Fruit fly (Drosophila melanogaster) whole organism, adult: ENCODE data around the gene CG9853.
A peak's percentile ranks its signal among the peaks of the same experiment; 100 is the strongest.

Experiments used
- CG11617 ChIP-seq: fragments of 200-800 bp; sonication (Bioruptor generic); optimal IDR thresholded peaks from 2 replicates; lab custom pipeline; 2017; ENCODE audit warnings: mild to moderate bottlenecking, missing biosample characterization, missing genetic modification reagents, missing genetic modification characterization
- CG12768 ChIP-seq: fragments of 200-800 bp; sonication (Bioruptor generic); optimal IDR thresholded peaks from 2 replicates; lab custom pipeline; 2017; ENCODE audit warnings: missing biosample characterization, missing genetic modification characterization, mild to moderate bottlenecking, moderate library complexity, missing genetic modification reagents
- CG14711 ChIP-seq: fragments of 200-800 bp; sonication (Bioruptor generic); optimal IDR thresholded peaks from 2 replicates; lab custom pipeline; 2018; ENCODE audit warnings: missing biosample characterization, mild to moderate bottlenecking, missing genetic modification characterization, moderate library complexity
- CG1620 ChIP-seq: fragments of 200-800 bp; sonication (Bioruptor generic); optimal IDR thresholded peaks from 2 replicates; lab custom pipeline; 2016; ENCODE audit warnings: missing biosample characterization, missing genetic modification characterization
- CG33017 ChIP-seq: fragments of 200-800 bp; sonication (Bioruptor generic); optimal IDR thresholded peaks from 2 replicates; lab custom pipeline; 2018; ENCODE audit warnings: missing biosample characterization, mild to moderate bottlenecking, missing genetic modification characterization, moderate library complexity
- CG5204 ChIP-seq: fragments of 200-800 bp; sonication (Bioruptor generic); optimal IDR thresholded peaks from 2 replicates; lab custom pipeline; 2016; ENCODE audit warnings: missing biosample characterization, missing genetic modification characterization
- CG7045 ChIP-seq: fragments of 200-800 bp; sonication (Bioruptor generic); optimal IDR thresholded peaks from 2 replicates; lab custom pipeline; 2017; ENCODE audit warnings: missing biosample characterization, mild to moderate bottlenecking, missing genetic modification characterization
- CG7101 ChIP-seq: fragments of 200-800 bp; sonication (Bioruptor generic); optimal IDR thresholded peaks from 2 replicates; lab custom pipeline; 2018; ENCODE audit warnings: missing biosample characterization, mild to moderate bottlenecking, missing genetic modification characterization, moderate library complexity
- Clk ChIP-seq: fragments of 200-800 bp; sonication (Bioruptor generic); optimal IDR thresholded peaks from 2 replicates; lab custom pipeline; 2017; ENCODE audit warnings: missing biosample characterization, missing genetic modification characterization
- Crg-1 ChIP-seq: fragments of 200-800 bp; sonication (Bioruptor generic); optimal IDR thresholded peaks from 2 replicates; lab custom pipeline; 2016; ENCODE audit warnings: missing biosample characterization, missing genetic modification characterization
- Hr96 ChIP-seq: fragments of 200-800 bp; sonication (Bioruptor generic); optimal IDR thresholded peaks from 2 replicates; lab custom pipeline; 2016; ENCODE audit warnings: missing biosample characterization, missing genetic modification characterization
- Mnt ChIP-seq: fragments of 200-800 bp; sonication (Bioruptor generic); optimal IDR thresholded peaks from 2 replicates; lab custom pipeline; 2016; ENCODE audit warnings: missing biosample characterization, mild to moderate bottlenecking, missing genetic modification characterization
- bab1 ChIP-seq: fragments of 200-800 bp; sonication (Bioruptor generic); optimal IDR thresholded peaks from 3 replicates; lab custom pipeline; 2019; ENCODE audit warnings: missing biosample characterization, mild to moderate bottlenecking, missing genetic modification characterization, moderate library complexity
- cic ChIP-seq: fragments of 200-800 bp; sonication (Bioruptor generic); optimal IDR thresholded peaks from 2 replicates; lab custom pipeline; 2017; ENCODE audit warnings: missing biosample characterization, mild to moderate bottlenecking, missing genetic modification characterization, moderate library complexity
- cnc ChIP-seq, 2 experiments: fragments of >200 bp; optimal IDR thresholded peaks; 2 replicates each; lab custom pipeline; 2017
- kay ChIP-seq: fragments of 200-800 bp; sonication (Bioruptor generic); peaks from one replicate; lab custom pipeline; 2016; ENCODE audit warnings: missing biosample characterization, missing genetic modification characterization, borderline replicate concordance
- ovo ChIP-seq: fragments of 200-800 bp; sonication (Bioruptor generic); optimal IDR thresholded peaks from 2 replicates; lab custom pipeline; 2016; ENCODE audit warnings: missing biosample characterization, missing genetic modification characterization
- pad ChIP-seq: fragments of 200-800 bp; sonication (Bioruptor generic); optimal IDR thresholded peaks from 3 replicates; lab custom pipeline; 2017; ENCODE audit warnings: missing biosample characterization, missing genetic modification characterization, mild to moderate bottlenecking, moderate library complexity, missing genetic modification reagents
- tj ChIP-seq: fragments of 200-800 bp; sonication (Bioruptor generic); optimal IDR thresholded peaks from 3 replicates; lab custom pipeline; 2017; ENCODE audit warnings: missing biosample characterization, mild to moderate bottlenecking, missing genetic modification characterization, moderate library complexity
- toe ChIP-seq: fragments of 200-800 bp; sonication (Bioruptor generic); optimal IDR thresholded peaks from 2 replicates; lab custom pipeline; 2016; ENCODE audit warnings: missing biosample characterization, missing genetic modification characterization

Gene CG9853

DNA sequence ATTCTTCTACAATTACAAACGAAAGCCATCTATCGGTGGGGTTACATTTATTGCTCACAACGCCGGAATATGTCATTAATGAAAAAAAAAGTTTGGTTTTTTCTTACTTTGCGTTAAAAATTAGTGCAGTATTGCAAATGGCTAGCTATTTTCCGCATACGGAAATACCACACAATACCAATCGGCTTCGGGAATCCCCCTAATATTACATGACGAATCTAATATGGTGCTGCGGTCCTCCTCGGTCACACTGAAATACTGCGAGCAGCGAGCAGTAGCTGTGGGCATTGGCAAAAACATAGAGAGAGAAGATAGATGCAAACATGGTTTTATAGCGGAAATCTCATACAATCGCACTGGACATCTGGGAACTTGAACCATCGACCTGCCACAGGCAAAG, 14.3 kb downstream of the CG9853 start, which contains the start of gene tub:
Gene tub, plus strand, starts transcription at position 253 of the 400 bp plus-strand sequence.
- TF ChIP-seq Mnt (GFP tag; lab: Kevin White, UChicago) = peak; percentile 62
- peak; percentile 37 for TF ChIP-seq bab1 (GFP tag; lab: Kevin White, UChicago)
- no peak for TF ChIP-seq Hr96 (GFP tag; lab: Kevin White, UChicago)
- TF ChIP-seq Clk (GFP tag; lab: Kevin White, UChicago) = no peak
- peak; percentile 21 for TF ChIP-seq CG11617 (GFP tag; lab: Kevin White, UChicago)
- peak; percentile 39 for TF ChIP-seq pad
- peak; percentile 27 for TF ChIP-seq cic (GFP tag; lab: Kevin White, UChicago)
- no peak for TF ChIP-seq CG5204 (GFP tag; lab: Kevin White, UChicago)
- TF ChIP-seq CG7045 (GFP tag; lab: Kevin White, UChicago) = peak; percentile 39
- TF ChIP-seq tj (GFP tag; lab: Kevin White, UChicago) = peak; percentile 41
- no peak for TF ChIP-seq CG33017 (tag; lab: Kevin White, UChicago)
- TF ChIP-seq CG12768 = peak; percentile 23
- no peak for TF ChIP-seq toe
- no peak for TF ChIP-seq kay (GFP tag; lab: Kevin White, UChicago)
- no peak for TF ChIP-seq cnc (optimal IDR thresholded peaks at IDR 0.05; lab: Kevin White, UChicago)
- peak; percentile 12 for TF ChIP-seq CG7101 (tag; lab: Kevin White, UChicago)
- peak; percentile 19 for TF ChIP-seq ovo (GFP tag; lab: Kevin White, UChicago)
- peak; percentile 24 for TF ChIP-seq CG1620 (GFP tag; lab: Kevin White, UChicago)
- TF ChIP-seq Crg-1 (GFP tag; lab: Kevin White, UChicago) = no peak
- peak; percentile 8 for TF ChIP-seq CG14711 (tag; lab: Kevin White, UChicago)

- TF ChIP-seq CG1620 (GFP tag; lab: Kevin White, UChicago) (no peak), cnc (optimal IDR thresholded peaks at IDR 0.05; lab: Kevin White, UChicago) (no peak), CG11617 (GFP tag; lab: Kevin White, UChicago) (no peak), CG7101 (tag; lab: Kevin White, UChicago) (no peak), CG7045 (GFP tag; lab: Kevin White, UChicago) (no peak), Mnt (GFP tag; lab: Kevin White, UChicago) (no peak), Hr96 (GFP tag; lab: Kevin White, UChicago) (no peak), CG12768 (no peak), kay (GFP tag; lab: Kevin White, UChicago) (no peak), tj (GFP tag; lab: Kevin White, UChicago) (no peak)
These were observed 19.7 kb downstream of the CG9853 start for dm6 chr3R:4382165-4382564.

dm6 chr3R:4381079-4381919, 20.5 kb downstream of the CG9853 start, which contains the start of gene Cont:
TSS of gene Cont (plus strand) at chr3R:4381306.
- TF ChIP-seq CG12768 = no peak
- TF ChIP-seq Clk (GFP tag; lab: Kevin White, UChicago) = no peak
- TF ChIP-seq Hr96 (GFP tag; lab: Kevin White, UChicago) = no peak
- TF ChIP-seq CG33017 (tag; lab: Kevin White, UChicago) = no peak
- no peak for TF ChIP-seq toe
- TF ChIP-seq CG7045 (GFP tag; lab: Kevin White, UChicago) = no peak
- TF ChIP-seq CG11617 (GFP tag; lab: Kevin White, UChicago) = peak; percentile 15
- no peak for TF ChIP-seq ovo (GFP tag; lab: Kevin White, UChicago)
- TF ChIP-seq pad = no peak
- TF ChIP-seq CG14711 (tag; lab: Kevin White, UChicago) = no peak
- peak; percentile 8 for TF ChIP-seq cic (GFP tag; lab: Kevin White, UChicago)
- peak; percentile 30 for TF ChIP-seq CG7101 (tag; lab: Kevin White, UChicago)
- TF ChIP-seq Crg-1 (GFP tag; lab: Kevin White, UChicago) = peak; percentile 26
- TF ChIP-seq kay (GFP tag; lab: Kevin White, UChicago) = no peak
- TF ChIP-seq bab1 (GFP tag; lab: Kevin White, UChicago) = peak; percentile 62
- no peak for TF ChIP-seq cnc (optimal IDR thresholded peaks at IDR 0.05; lab: Kevin White, UChicago)
- peak; percentile 52 for TF ChIP-seq tj (GFP tag; lab: Kevin White, UChicago)
- TF ChIP-seq Mnt (GFP tag; lab: Kevin White, UChicago) = peak; percentile 43
- peak; percentile 41 for TF ChIP-seq CG1620 (GFP tag; lab: Kevin White, UChicago)
- no peak for TF ChIP-seq CG5204 (GFP tag; lab: Kevin White, UChicago)

DNA sequence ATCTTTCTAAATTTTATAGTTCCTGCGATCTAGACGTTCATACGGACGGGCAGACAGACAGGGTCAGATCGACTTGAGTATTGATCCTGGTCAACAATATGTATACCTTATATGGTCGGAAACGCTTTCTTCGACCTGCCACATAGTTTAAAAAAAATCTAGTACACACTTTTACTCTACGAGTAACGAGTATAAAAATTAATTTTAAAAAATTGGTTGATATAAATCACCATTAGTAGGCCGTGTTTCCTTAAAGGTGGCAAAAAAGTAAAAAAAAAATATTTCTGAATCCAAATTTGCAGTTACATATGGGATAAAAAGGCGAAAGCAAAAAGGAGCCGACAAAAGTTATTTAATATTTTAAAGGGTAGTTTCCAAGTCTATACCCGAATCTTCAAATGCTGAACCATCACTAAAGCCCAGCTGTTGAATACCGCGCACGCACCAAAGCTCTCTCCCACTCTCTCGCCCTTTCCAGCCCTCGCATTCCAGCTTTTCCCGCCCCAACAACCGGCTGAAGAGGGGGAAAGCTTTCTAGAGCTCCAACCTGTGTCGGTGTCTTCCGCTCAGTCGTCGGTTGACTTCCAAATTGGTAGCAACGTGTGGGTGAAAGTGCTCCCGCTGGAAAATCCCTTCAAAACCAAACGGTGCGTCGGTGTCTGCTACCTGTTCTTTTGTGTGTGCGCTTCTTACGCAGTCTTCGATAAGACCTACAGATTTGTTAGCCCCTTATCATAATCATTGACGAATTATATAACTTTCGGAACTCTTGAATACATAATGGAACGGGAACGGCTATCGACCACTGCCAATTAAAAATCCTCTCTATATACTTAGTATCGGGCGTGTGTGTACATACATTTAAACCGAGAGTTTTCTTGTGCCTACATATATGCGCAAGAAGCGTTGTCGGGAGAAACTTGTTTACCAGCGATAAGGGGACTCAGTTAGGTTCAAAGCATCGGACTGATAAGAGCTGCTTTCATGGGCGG, 23.2 kb downstream of the CG9853 start, which contains the start of gene Sfxn1-3:
Gene Sfxn1-3, plus strand, starts transcription at position 238 of the 992 bp plus-strand sequence.
- TF ChIP-seq CG7101 (tag; lab: Kevin White, UChicago) (peak; percentile 71), CG12768 (peak; percentile 95), CG5204 (GFP tag; lab: Kevin White, UChicago) (no peak), Clk (GFP tag; lab: Kevin White, UChicago) (no peak), CG11617 (GFP tag; lab: Kevin White, UChicago) (peak; percentile 55), bab1 (GFP tag; lab: Kevin White, UChicago) (peak; percentile 78), CG1620 (GFP tag; lab: Kevin White, UChicago) (no peak), kay (GFP tag; lab: Kevin White, UChicago) (peak; percentile 89), CG33017 (tag; lab: Kevin White, UChicago) (peak; percentile 55), CG14711 (tag; lab: Kevin White, UChicago) (peak; percentile 36), ovo (GFP tag; lab: Kevin White, UChicago) (peak; percentile 73), Hr96 (GFP tag; lab: Kevin White, UChicago) (peak; percentile 63), cnc (optimal IDR thresholded peaks at IDR 0.05; lab: Kevin White, UChicago) (no peak), Mnt (GFP tag; lab: Kevin White, UChicago) (peak; percentile 92), tj (GFP tag; lab: Kevin White, UChicago) (peak; percentile 29), toe (no peak), Crg-1 (GFP tag; lab: Kevin White, UChicago) (peak; percentile 79), CG7045 (GFP tag; lab: Kevin White, UChicago) (peak; percentile 27), pad (peak; percentile 96), cic (GFP tag; lab: Kevin White, UChicago) (peak; percentile 95)
